Fruit fly (Drosophila melanogaster) whole organism, prepupa: ENCODE results near the gene zye.

ENCODE experiments used
- CG11902 ChIP-seq: fragments of 200-800 bp; sonication (Bioruptor generic); optimal IDR thresholded peaks from 3 replicates; lab custom pipeline; 2016; ENCODE audit warnings: missing biosample characterization, missing genetic modification characterization
- CG15336 ChIP-seq: fragments of 200-800 bp; sonication (Bioruptor generic); IDR thresholded peaks from 2 replicates; pipeline ENCODE4 v1.3.6; 2022; ENCODE audit warnings: missing biosample characterization, missing genetic modification characterization
- CG1621 ChIP-seq: fragments of 200-800 bp; sonication (Bioruptor generic); optimal IDR thresholded peaks from 3 replicates; lab custom pipeline; 2018; ENCODE audit warnings: missing biosample characterization, mild to moderate bottlenecking, missing genetic modification characterization
- CG32006 ChIP-seq: fragments of 200-800 bp; sonication (Bioruptor generic); optimal IDR thresholded peaks from 3 replicates; lab custom pipeline; 2017; ENCODE audit warnings: missing biosample characterization, mild to moderate bottlenecking, missing genetic modification characterization
- CG3919 ChIP-seq: fragments of 200-800 bp; sonication (Bioruptor generic); optimal IDR thresholded peaks from 3 replicates; lab custom pipeline; 2016; ENCODE audit warnings: missing biosample characterization, missing genetic modification characterization
- CG4318 ChIP-seq: fragments of 200-800 bp; sonication (Bioruptor generic); optimal IDR thresholded peaks from 3 replicates; lab custom pipeline; 2017; ENCODE audit warnings: missing biosample characterization, mild to moderate bottlenecking, missing genetic modification characterization
- CG7368 ChIP-seq: fragments of 200-800 bp; sonication (Bioruptor generic); optimal IDR thresholded peaks from 3 replicates; lab custom pipeline; 2016; ENCODE audit warnings: missing biosample characterization, missing genetic modification characterization
- CG8319 ChIP-seq: fragments of 200-800 bp; sonication (Bioruptor generic); optimal IDR thresholded peaks from 3 replicates; lab custom pipeline; 2016; ENCODE audit warnings: missing biosample characterization, missing genetic modification characterization
- Eip75B ChIP-seq: fragments of 200-800 bp; sonication (Bioruptor generic); optimal IDR thresholded peaks from 3 replicates; lab custom pipeline; 2016; ENCODE audit warnings: missing biosample characterization, missing genetic modification characterization
- Eip93F ChIP-seq: fragments of 200-800 bp; sonication (Bioruptor generic); optimal IDR thresholded peaks from 2 replicates; lab custom pipeline; 2016; ENCODE audit warnings: missing biosample characterization, mild to moderate bottlenecking, missing genetic modification characterization
- Ets21C ChIP-seq: fragments of 200-800 bp; sonication (Bioruptor generic); optimal IDR thresholded peaks from 3 replicates; lab custom pipeline; 2016; ENCODE audit warnings: missing biosample characterization, missing genetic modification characterization
- Ets96B ChIP-seq: fragments of 200-800 bp; optimal IDR thresholded peaks from 2 replicates; lab custom pipeline; 2019; ENCODE audit warnings: missing biosample characterization, mild to moderate bottlenecking, missing genetic modification characterization, moderate library complexity
- Hr4 ChIP-seq: fragments of 200-800 bp; sonication (Bioruptor generic); optimal IDR thresholded peaks from 3 replicates; lab custom pipeline; 2016; ENCODE audit warnings: missing biosample characterization, missing genetic modification characterization
- Lpt ChIP-seq: fragments of 200-800 bp; sonication (Bioruptor generic); optimal IDR thresholded peaks from 3 replicates; lab custom pipeline; 2016; ENCODE audit warnings: missing biosample characterization, missing genetic modification characterization
- fkh ChIP-seq: fragments of 200-800 bp; sonication (Bioruptor generic); optimal IDR thresholded peaks from 3 replicates; lab custom pipeline; 2017; ENCODE audit warnings: missing biosample characterization, mild to moderate bottlenecking, missing genetic modification characterization, moderate library complexity
- lz ChIP-seq: fragments of 200-800 bp; sonication (Bioruptor generic); optimal IDR thresholded peaks from 3 replicates; lab custom pipeline; 2016; ENCODE audit warnings: missing biosample characterization, missing genetic modification characterization
- spab ChIP-seq: fragments of 200-800 bp; sonication (Bioruptor generic); optimal IDR thresholded peaks from 2 replicates; lab custom pipeline; 2017; ENCODE audit warnings: missing biosample characterization, mild to moderate bottlenecking, missing genetic modification characterization, missing genetic modification reagents
- topi ChIP-seq: fragments of 200-800 bp; sonication (Bioruptor generic); optimal IDR thresholded peaks from 3 replicates; lab custom pipeline; 2016; ENCODE audit warnings: missing biosample characterization, missing genetic modification characterization

The zye gene

dm6 chr3L:20473021-20473799, 59.8 kb downstream of the zye start, which contains the start of the genes CG32428 and CG5969 (continued):
- TF ChIP-seq CG11902 (GFP tag; lab: Kevin White, UChicago) (peak; percentile 58), CG7368 (GFP tag; lab: Kevin White, UChicago) (peak; percentile 61), spab (peak; percentile 28), CG3919 (peak; percentile 74), Ets21C (GFP tag; lab: Kevin White, UChicago) (peak; percentile 34), CG15336 (peak; percentile 83), Eip75B (peak; percentile 45), Ets96B (tag; lab: Kevin White, UChicago) (peak; percentile 75), Eip93F (GFP tag; lab: Kevin White, UChicago) (peak; percentile 64), topi (GFP tag; lab: Kevin White, UChicago) (peak; percentile 16), Hr4 (GFP tag; lab: Kevin White, UChicago) (peak; percentile 62), lz (GFP tag; lab: Kevin White, UChicago) (peak; percentile 45), CG1621 (tag; lab: Kevin White, UChicago) (peak; percentile 11), CG32006 (GFP tag; lab: Kevin White, UChicago) (peak; percentile 80), CG4318 (GFP tag; lab: Kevin White, UChicago) (peak; percentile 68), fkh (GFP tag; lab: Kevin White, UChicago) (peak; percentile 61), Lpt (GFP tag; lab: Kevin White, UChicago) (no peak), CG8319 (GFP tag; lab: Kevin White, UChicago) (peak; percentile 28)
- TF ChIP-seq, all 60 proteins: peak for 54
